Fruit fly (Drosophila melanogaster) whole organism, embryonic: ENCODE results near the gene Obp99c.

ENCODE experiments used
- ATbp ChIP-seq: fragments of 200-800 bp; sonication (Bioruptor generic); optimal IDR thresholded peaks from 2 replicates; lab custom pipeline; 2017; ENCODE audit warnings: missing biosample characterization, mild to moderate bottlenecking, missing genetic modification characterization, missing genetic modification reagents
- Adf1 ChIP-seq: fragments of 200-800 bp; sonication (Bioruptor generic); IDR thresholded peaks from 2 replicates; pipeline ENCODE4 v1.3.6; 2022; ENCODE audit warnings: missing biosample characterization, missing genetic modification characterization
- Antp ChIP-seq: fragments of 200-800 bp; sonication (Bioruptor generic); optimal IDR thresholded peaks from 3 replicates; lab custom pipeline; 2016; ENCODE audit warnings: missing biosample characterization, missing genetic modification characterization
- Asciz ChIP-seq: fragments of 200-800 bp; sonication (Bioruptor generic); optimal IDR thresholded peaks from 2 replicates; lab custom pipeline; 2017; ENCODE audit warnings: missing biosample characterization, mild to moderate bottlenecking, missing genetic modification characterization, missing genetic modification reagents
- C15 ChIP-seq: fragments of 200-800 bp; sonication (Bioruptor generic); IDR thresholded peaks from 3 replicates; pipeline ENCODE4 v1.3.6; 2022; ENCODE audit warnings: missing biosample characterization, missing genetic modification characterization
- CG10654 ChIP-seq: fragments of 200-800 bp; sonication (Bioruptor generic); optimal IDR thresholded peaks from 2 replicates; lab custom pipeline; 2016; ENCODE audit warnings: missing biosample characterization, missing genetic modification characterization
- CG12769 ChIP-seq: fragments of 200-800 bp; sonication (Bioruptor generic); optimal IDR thresholded peaks from 2 replicates; lab custom pipeline; 2019; ENCODE audit warnings: missing biosample characterization, mild to moderate bottlenecking, missing genetic modification characterization, moderate library complexity
- CG15269 ChIP-seq: fragments of 200-800 bp; sonication (Bioruptor generic); optimal IDR thresholded peaks from 2 replicates; lab custom pipeline; 2018; ENCODE audit warnings: missing biosample characterization, mild to moderate bottlenecking, missing genetic modification characterization, moderate library complexity
- CG17612 ChIP-seq: fragments of 200-800 bp; sonication (Bioruptor generic); IDR thresholded peaks from 2 replicates; pipeline ENCODE4 v1.3.6; 2022; ENCODE audit warnings: missing biosample characterization, missing genetic modification characterization
- CG17829 ChIP-seq: fragments of 200-800 bp; optimal IDR thresholded peaks from 2 replicates; lab custom pipeline; 2019; ENCODE audit warnings: missing biosample characterization, mild to moderate bottlenecking, missing genetic modification characterization, moderate library complexity
- CG18476 ChIP-seq: fragments of 200-800 bp; sonication (Bioruptor generic); optimal IDR thresholded peaks from 2 replicates; lab custom pipeline; 2016; ENCODE audit warnings: missing biosample characterization, mild to moderate bottlenecking, missing genetic modification characterization
- CG2120 ChIP-seq: fragments of 200-800 bp; sonication (Bioruptor generic); optimal IDR thresholded peaks from 3 replicates; lab custom pipeline; 2016; ENCODE audit warnings: missing biosample characterization, missing genetic modification characterization
- CG2678 ChIP-seq: fragments of 200-800 bp; sonication (Bioruptor generic); optimal IDR thresholded peaks from 3 replicates; lab custom pipeline; 2019; ENCODE audit warnings: missing biosample characterization, mild to moderate bottlenecking, missing genetic modification characterization, moderate library complexity
- CG3065 ChIP-seq: fragments of 200-800 bp; sonication (Bioruptor generic); optimal IDR thresholded peaks from 2 replicates; lab custom pipeline; 2016; ENCODE audit warnings: missing biosample characterization, missing genetic modification characterization
- CG4707 ChIP-seq: fragments of 200-800 bp; sonication (Bioruptor generic); optimal IDR thresholded peaks from 2 replicates; lab custom pipeline; 2018; ENCODE audit warnings: missing biosample characterization, mild to moderate bottlenecking, missing genetic modification characterization, moderate library complexity
- CG6854 ChIP-seq: fragments of 200-800 bp; sonication (Bioruptor generic); optimal IDR thresholded peaks from 3 replicates; lab custom pipeline; 2017; ENCODE audit warnings: missing biosample characterization, mild to moderate bottlenecking, missing genetic modification characterization
- CG9215 ChIP-seq: fragments of 200-800 bp; sonication (Bioruptor generic); IDR thresholded peaks from 2 replicates; pipeline ENCODE4 v1.3.6; 2022; ENCODE audit warnings: missing biosample characterization, missing genetic modification characterization
- CG9932 ChIP-seq: fragments of 200-800 bp; sonication (Bioruptor generic); IDR thresholded peaks from 2 replicates; pipeline ENCODE4 v1.3.6; 2022; ENCODE audit warnings: missing biosample characterization, missing genetic modification characterization
- Camta ChIP-seq: fragments of 200-800 bp; sonication (Bioruptor generic); optimal IDR thresholded peaks from 2 replicates; lab custom pipeline; 2016; ENCODE audit warnings: missing biosample characterization, missing genetic modification characterization
- CkIIα-i1 ChIP-seq: fragments of 200-800 bp; sonication (Bioruptor generic); IDR thresholded peaks from 2 replicates; pipeline ENCODE4 v1.3.6; 2022; ENCODE audit warnings: missing biosample characterization, missing genetic modification characterization
- CrebB ChIP-seq: fragments of 200-800 bp; sonication (Bioruptor generic); optimal IDR thresholded peaks from 3 replicates; lab custom pipeline; 2018; ENCODE audit warnings: missing biosample characterization, mild to moderate bottlenecking, missing genetic modification characterization
- D19B ChIP-seq: fragments of 200-800 bp; sonication (Bioruptor generic); optimal IDR thresholded peaks from 2 replicates; lab custom pipeline; 2017; ENCODE audit warnings: missing biosample characterization, mild to moderate bottlenecking, missing genetic modification characterization
- Dfd ChIP-seq, 2 experiments: fragments of >200 bp; optimal IDR thresholded peaks; 2 replicates each; lab custom pipeline; 2017; ENCODE audit warnings: missing biosample characterization in 2 of 2, missing genetic modification characterization in 2 of 2
- Dip3 ChIP-seq: fragments of 200-800 bp; sonication (Bioruptor generic); optimal IDR thresholded peaks from 3 replicates; lab custom pipeline; 2016; ENCODE audit warnings: missing biosample characterization, missing genetic modification characterization
- Dll ChIP-seq: fragments of 200-800 bp; sonication (Bioruptor generic); IDR thresholded peaks from 4 replicates; pipeline ENCODE4 v1.3.6; 2022; ENCODE audit warnings: missing biosample characterization, missing genetic modification characterization; ENCODE audit not compliant: partially characterized antibody
- H2.0 ChIP-seq: fragments of 200-800 bp; sonication (Bioruptor generic); IDR thresholded peaks from 2 replicates; pipeline ENCODE4 v1.3.6; 2022; ENCODE audit warnings: missing biosample characterization, missing genetic modification characterization
- Hand ChIP-seq: fragments of 200-800 bp; sonication (Bioruptor generic); optimal IDR thresholded peaks from 2 replicates; lab custom pipeline; 2017; ENCODE audit warnings: mild to moderate bottlenecking, missing biosample characterization, missing genetic modification reagents, missing genetic modification characterization
- Hr39 ChIP-seq: fragments of >200 bp; optimal IDR thresholded peaks from 2 replicates; lab custom pipeline; 2017
- Hr78 ChIP-seq, 2 experiments: fragments of 200-800 bp in 1 of 2; fragments of >200 bp in 1 of 2; sonication (Bioruptor generic) in 1 of 2; optimal IDR thresholded peaks; 2 replicates each; lab custom pipeline; 2017 to 2019; ENCODE audit warnings: missing biosample characterization in 2 of 2, missing genetic modification characterization in 2 of 2, mild to moderate bottlenecking in 1 of 2, moderate library complexity in 1 of 2
- Max ChIP-seq: fragments of 200-800 bp; sonication (Bioruptor generic); optimal IDR thresholded peaks from 2 replicates; lab custom pipeline; 2016; ENCODE audit warnings: missing biosample characterization, mild to moderate bottlenecking, missing genetic modification characterization
- Myb ChIP-seq: fragments of 200-800 bp; sonication (Bioruptor generic); optimal IDR thresholded peaks from 2 replicates; lab custom pipeline; 2016; ENCODE audit warnings: missing biosample characterization, missing genetic modification characterization
- Nf-YA ChIP-seq: fragments of 200-800 bp; sonication (Bioruptor generic); IDR thresholded peaks from 2 replicates; pipeline ENCODE4 v1.3.6; 2022; ENCODE audit warnings: missing biosample characterization, missing genetic modification characterization
- Spps ChIP-seq: fragments of 200-800 bp; sonication (Bioruptor generic); optimal IDR thresholded peaks from 2 replicates; lab custom pipeline; 2018; ENCODE audit warnings: missing biosample characterization, mild to moderate bottlenecking, missing genetic modification characterization
- Stat92E ChIP-seq, 3 experiments: fragments of >200 bp in 2 of 3; fragments of 200-800 bp in 1 of 3; sonication (Bioruptor generic) in 1 of 3; optimal IDR thresholded peaks; 2 replicates each; lab custom pipeline; 2017 to 2019; ENCODE audit warnings: missing biosample characterization in 3 of 3, missing genetic modification characterization in 3 of 3, mild to moderate bottlenecking in 1 of 3, moderate library complexity in 1 of 3
- ac ChIP-seq: fragments of 200-800 bp; sonication (Bioruptor generic); optimal IDR thresholded peaks from 3 replicates; lab custom pipeline; 2017; ENCODE audit warnings: missing biosample characterization, mild to moderate bottlenecking, missing genetic modification characterization
- bbx ChIP-seq: fragments of 200-800 bp; sonication (Bioruptor generic); IDR thresholded peaks from 2 replicates; pipeline ENCODE4 v1.3.6; 2022; ENCODE audit warnings: missing biosample characterization, missing genetic modification characterization; ENCODE audit not compliant: partially characterized antibody
- br ChIP-seq: fragments of >200 bp; optimal IDR thresholded peaks from 2 replicates; lab custom pipeline; 2017
- chm ChIP-seq: fragments of 200-800 bp; sonication (Bioruptor generic); IDR thresholded peaks from 2 replicates; pipeline ENCODE4 v1.3.6; 2022; ENCODE audit warnings: missing biosample characterization, missing genetic modification characterization
- corto ChIP-seq: fragments of 200-800 bp; sonication (Bioruptor generic); optimal IDR thresholded peaks from 2 replicates; lab custom pipeline; 2016; ENCODE audit warnings: missing biosample characterization, mild to moderate bottlenecking, missing genetic modification characterization, moderate library complexity
- ems ChIP-seq: fragments of 200-800 bp; sonication (Bioruptor generic); optimal IDR thresholded peaks from 3 replicates; lab custom pipeline; 2016; ENCODE audit warnings: missing biosample characterization, missing genetic modification characterization
- exex ChIP-seq: fragments of 200-800 bp; sonication (Bioruptor generic); optimal IDR thresholded peaks from 4 replicates; lab custom pipeline; 2018; ENCODE audit warnings: missing biosample characterization, mild to moderate bottlenecking, missing genetic modification characterization, moderate library complexity
- fu2 ChIP-seq: fragments of 200-800 bp; sonication (Bioruptor generic); optimal IDR thresholded peaks from 2 replicates; lab custom pipeline; 2016; ENCODE audit warnings: missing biosample characterization, missing genetic modification characterization
- grn ChIP-seq: fragments of 200-800 bp; sonication (Bioruptor generic); optimal IDR thresholded peaks from 3 replicates; lab custom pipeline; 2017; ENCODE audit warnings: missing biosample characterization, missing genetic modification characterization
- insv ChIP-seq, 2 experiments: fragments of 200-800 bp; sonication (Bioruptor generic); optimal IDR thresholded peaks; 3 replicates each; lab custom pipeline; 2016 to 2018; ENCODE audit warnings: missing biosample characterization in 2 of 2, missing genetic modification characterization in 2 of 2
- kah ChIP-seq: fragments of 200-800 bp; sonication (Bioruptor generic); optimal IDR thresholded peaks from 2 replicates; lab custom pipeline; 2018; ENCODE audit warnings: missing biosample characterization, mild to moderate bottlenecking, missing genetic modification characterization
- org-1 ChIP-seq: fragments of 200-800 bp; sonication (Bioruptor generic); optimal IDR thresholded peaks from 2 replicates; lab custom pipeline; 2017; ENCODE audit warnings: missing biosample characterization, missing genetic modification characterization
- repo ChIP-seq: fragments of 200-800 bp; sonication (Bioruptor generic); optimal IDR thresholded peaks from 2 replicates; lab custom pipeline; 2016; ENCODE audit warnings: missing biosample characterization, missing genetic modification characterization
- sisA ChIP-seq: fragments of 200-800 bp; sonication (Bioruptor generic); IDR thresholded peaks from 2 replicates; pipeline ENCODE4 v1.3.6; 2022; ENCODE audit warnings: missing biosample characterization, missing genetic modification characterization
- slou ChIP-seq: fragments of 200-800 bp; sonication (Bioruptor generic); optimal IDR thresholded peaks from 3 replicates; lab custom pipeline; 2016; ENCODE audit warnings: missing biosample characterization, missing genetic modification characterization
- stwl ChIP-seq: fragments of 200-800 bp; sonication (Bioruptor generic); optimal IDR thresholded peaks from 3 replicates; lab custom pipeline; 2018; ENCODE audit warnings: missing biosample characterization, mild to moderate bottlenecking, missing genetic modification characterization, moderate library complexity
- tna ChIP-seq: fragments of 200-800 bp; sonication (Bioruptor generic); IDR thresholded peaks from 2 replicates; pipeline ENCODE4 v1.3.6; 2022; ENCODE audit warnings: missing biosample characterization, missing genetic modification characterization; ENCODE audit not compliant: partially characterized antibody
- wor ChIP-seq: fragments of 200-800 bp; sonication (Bioruptor generic); IDR thresholded peaks from 2 replicates; pipeline ENCODE4 v1.3.6; 2022; ENCODE audit warnings: missing biosample characterization, missing genetic modification characterization

Obp99c gene

DNA sequence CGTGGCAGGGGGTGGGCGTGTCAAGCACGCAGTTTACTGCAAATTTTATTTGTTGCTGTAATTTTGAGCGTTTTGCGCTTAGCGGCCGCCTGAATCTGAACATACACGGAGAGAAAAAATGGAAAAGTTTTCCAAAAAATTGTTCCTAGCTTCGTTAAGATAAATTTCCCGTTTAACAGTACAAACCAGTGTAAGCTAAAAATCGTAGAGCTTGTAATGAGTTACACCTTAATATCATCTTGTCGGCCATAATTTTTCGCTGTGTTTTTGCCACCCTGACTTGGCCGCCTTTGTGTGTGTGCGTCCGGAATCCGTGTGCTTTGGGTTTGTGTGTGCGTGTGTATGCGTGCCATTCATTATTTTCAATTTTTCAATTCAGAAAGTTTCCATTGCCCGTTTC lies 37.6 kb downstream of the Obp99c start (continued):
- TF ChIP-seq Myb, result no peak
- TF ChIP-seq grn (GFP tag; lab: Kevin White, UChicago), result no peak
- peak; percentile 64 for TF ChIP-seq CG2678 (tag; lab: Kevin White, UChicago)
- peak; percentile 42 for TF ChIP-seq CG2120 (GFP tag; lab: Kevin White, UChicago)
- TF ChIP-seq CG9932 (GFP tag; lab: Robert Waterston, UW), result no peak
- TF ChIP-seq Camta (GFP tag; lab: Kevin White, UChicago), result no peak
- peak; percentile 22; the same call in 1 of the 2 replicates for TF ChIP-seq sisA
- no peak for TF ChIP-seq insv (GFP tag; optimal IDR thresholded peaks at IDR 0.05; lab: Kevin White, UChicago)
- no peak for TF ChIP-seq exex (tag; lab: Kevin White, UChicago)
- no peak for TF ChIP-seq Spps (tag; lab: Kevin White, UChicago)
- TF ChIP-seq CG9215, result no peak
- no peak for TF ChIP-seq repo (GFP tag; lab: Kevin White, UChicago)
- TF ChIP-seq stwl (tag; lab: Kevin White, UChicago), result no peak
- no peak for TF ChIP-seq ac (GFP tag; lab: Kevin White, UChicago)
- no peak for TF ChIP-seq Dip3 (GFP tag; lab: Kevin White, UChicago)
- TF ChIP-seq br, result no peak
- peak; percentile 65 for TF ChIP-seq Hand (GFP tag; lab: Kevin White, UChicago)
- peak; percentile 20 for TF ChIP-seq CG6854 (GFP tag; lab: Kevin White, UChicago)
- TF ChIP-seq wor (GFP tag; lab: Robert Waterston, UW), result no peak
- peak; percentile 32 for TF ChIP-seq CG12769
- no peak for TF ChIP-seq CG18476 (GFP tag; lab: Kevin White, UChicago)
- no peak for TF ChIP-seq corto
- TF ChIP-seq fu2, result no peak
- TF ChIP-seq kah (GFP tag; lab: Kevin White, UChicago), result no peak
- TF ChIP-seq CG3065 (GFP tag; lab: Kevin White, UChicago), result no peak
- no peak for TF ChIP-seq Hr78 (GFP tag; optimal IDR thresholded peaks at IDR 0.05; lab: Kevin White, UChicago)
- TF ChIP-seq chm (GFP tag; lab: Robert Waterston, UW), result no peak
- no peak for TF ChIP-seq Hr39 (lab: Kevin White, UChicago)
- no peak for TF ChIP-seq CkIIα-i1 (GFP tag; lab: Robert Waterston, UW)
- no peak for TF ChIP-seq tna (GFP tag; lab: Robert Waterston, UW)
- TF ChIP-seq slou (GFP tag; lab: Kevin White, UChicago), result no peak
- TF ChIP-seq ems, result no peak
- peak; percentile 13 for TF ChIP-seq ATbp (GFP tag; lab: Kevin White, UChicago)
- TF ChIP-seq CG15269, result peak; percentile 36
- TF ChIP-seq Antp (GFP tag; lab: Kevin White, UChicago), result no peak
- TF ChIP-seq Dfd (GFP tag; optimal IDR thresholded peaks at IDR 0.05; lab: Kevin White, UChicago), result no peak
- peak; percentile 9 for TF ChIP-seq Asciz (GFP tag; lab: Kevin White, UChicago)
- TF ChIP-seq H2.0 (GFP tag; lab: Robert Waterston, UW), result no peak
- no peak for TF ChIP-seq CG17612 (GFP tag; lab: Robert Waterston, UW)
- no peak for TF ChIP-seq CG4707 (GFP tag; lab: Kevin White, UChicago)
- no peak for TF ChIP-seq Dll (GFP tag; lab: Robert Waterston, UW)
- TF ChIP-seq Nf-YA (GFP tag; lab: Robert Waterston, UW), result 0 out of 2 replicates have a peak, but pooled peaks have one; percentile 17
- TF ChIP-seq C15 (GFP tag; lab: Robert Waterston, UW), result no peak
- no peak for TF ChIP-seq CG17829 (tag; lab: Kevin White, UChicago)
- no peak for TF ChIP-seq Adf1 (GFP tag; lab: Robert Waterston, UW)
- TF ChIP-seq org-1, result peak; percentile 20
- no peak for TF ChIP-seq bbx (GFP tag; lab: Robert Waterston, UW)
- TF ChIP-seq CG10654 (GFP tag; lab: Kevin White, UChicago), result no peak
- no peak for TF ChIP-seq D19B (GFP tag; lab: Kevin White, UChicago)
- no peak for TF ChIP-seq CrebB (tag; lab: Kevin White, UChicago)
- TF ChIP-seq Max, result no peak
- TF ChIP-seq Stat92E (GFP tag; optimal IDR thresholded peaks at IDR 0.05; lab: Kevin White, UChicago), result no peak
